Fruit fly (Drosophila melanogaster) whole organism, embryonic: Measurements from ENCODE around the gene edin.
A peak's percentile ranks its signal among the peaks of the same experiment; 100 is the strongest.

Experiments
- Atf3 ChIP-seq: fragments of 200-800 bp; sonication (Bioruptor generic); optimal IDR thresholded peaks from 3 replicates; lab custom pipeline; 2016; ENCODE audit warnings: missing biosample characterization, missing genetic modification characterization
- B-H2 ChIP-seq: fragments of 200-800 bp; sonication (Bioruptor generic); optimal IDR thresholded peaks from 2 replicates; lab custom pipeline; 2018; ENCODE audit warnings: missing biosample characterization, mild to moderate bottlenecking, missing genetic modification characterization
- CG10431 ChIP-seq: fragments of 200-800 bp; sonication (Bioruptor generic); optimal IDR thresholded peaks from 3 replicates; lab custom pipeline; 2018; ENCODE audit warnings: missing biosample characterization, mild to moderate bottlenecking, missing genetic modification characterization
- CG10979 ChIP-seq: fragments of 200-800 bp; sonication (Bioruptor generic); optimal IDR thresholded peaks from 2 replicates; lab custom pipeline; 2018; ENCODE audit warnings: missing biosample characterization, mild to moderate bottlenecking, missing genetic modification characterization, moderate library complexity
- CG11398 ChIP-seq: fragments of 200-800 bp; sonication (Bioruptor generic); optimal IDR thresholded peaks from 2 replicates; lab custom pipeline; 2016; ENCODE audit warnings: missing biosample characterization, missing genetic modification characterization
- CG12299 ChIP-seq: fragments of 200-800 bp; sonication (Bioruptor generic); optimal IDR thresholded peaks from 2 replicates; lab custom pipeline; 2018; ENCODE audit warnings: missing biosample characterization, mild to moderate bottlenecking, missing genetic modification characterization
- CG12659 ChIP-seq: fragments of 200-800 bp; sonication (Bioruptor generic); optimal IDR thresholded peaks from 3 replicates; lab custom pipeline; 2017; ENCODE audit warnings: mild to moderate bottlenecking, missing biosample characterization, missing genetic modification reagents, missing genetic modification characterization
- CG14965 ChIP-seq: fragments of 200-800 bp; sonication (Bioruptor generic); optimal IDR thresholded peaks from 2 replicates; lab custom pipeline; 2016; ENCODE audit warnings: missing biosample characterization, missing genetic modification characterization, borderline replicate concordance
- CG1603 ChIP-seq: fragments of 200-800 bp; sonication (Bioruptor generic); optimal IDR thresholded peaks from 2 replicates; lab custom pipeline; 2019; ENCODE audit warnings: missing biosample characterization, mild to moderate bottlenecking, missing genetic modification characterization, moderate library complexity
- CG17186 ChIP-seq: fragments of 200-800 bp; sonication (Bioruptor generic); optimal IDR thresholded peaks from 3 replicates; lab custom pipeline; 2017; ENCODE audit warnings: missing biosample characterization, missing genetic modification reagents, missing genetic modification characterization
- CG18599 ChIP-seq: fragments of 200-800 bp; sonication (Bioruptor generic); optimal IDR thresholded peaks from 3 replicates; lab custom pipeline; 2017; ENCODE audit warnings: missing biosample characterization, missing genetic modification characterization, mild to moderate bottlenecking, moderate library complexity, missing genetic modification reagents
- CG18619 ChIP-seq: fragments of 200-800 bp; sonication (Bioruptor generic); optimal IDR thresholded peaks from 3 replicates; lab custom pipeline; 2017; ENCODE audit warnings: missing biosample characterization, mild to moderate bottlenecking, missing genetic modification characterization
- CG2202 ChIP-seq: fragments of 200-800 bp; sonication (Bioruptor generic); optimal IDR thresholded peaks from 2 replicates; lab custom pipeline; 2018; ENCODE audit warnings: missing biosample characterization, mild to moderate bottlenecking, missing genetic modification characterization
- CG6813 ChIP-seq: fragments of 200-800 bp; sonication (Bioruptor generic); optimal IDR thresholded peaks from 2 replicates; lab custom pipeline; 2017; ENCODE audit warnings: missing biosample characterization, missing genetic modification characterization, mild to moderate bottlenecking, moderate library complexity, missing genetic modification reagents
- CG7928 ChIP-seq: fragments of 200-800 bp; sonication (Bioruptor generic); optimal IDR thresholded peaks from 2 replicates; lab custom pipeline; 2017; ENCODE audit warnings: missing biosample characterization, mild to moderate bottlenecking, missing genetic modification characterization
- CG7987 ChIP-seq: fragments of 200-800 bp; sonication (Bioruptor generic); optimal IDR thresholded peaks from 2 replicates; lab custom pipeline; 2018; ENCODE audit warnings: missing biosample characterization, mild to moderate bottlenecking, missing genetic modification characterization, moderate library complexity
- CG8281 ChIP-seq: fragments of 200-800 bp; sonication (Bioruptor generic); optimal IDR thresholded peaks from 2 replicates; lab custom pipeline; 2018; ENCODE audit warnings: missing biosample characterization, mild to moderate bottlenecking, missing genetic modification characterization, moderate library complexity
- H15 ChIP-seq: fragments of 200-800 bp; sonication (Bioruptor generic); IDR thresholded peaks from 3 replicates; pipeline ENCODE4 v1.3.6; 2022; ENCODE audit warnings: missing biosample characterization, missing genetic modification characterization
- HLH3B ChIP-seq: fragments of 200-800 bp; sonication (Bioruptor generic); IDR thresholded peaks from 2 replicates; pipeline ENCODE4 v1.3.6; 2022; ENCODE audit warnings: missing biosample characterization, missing genetic modification characterization
- HLHmδ ChIP-seq: fragments of 200-800 bp; sonication (Bioruptor generic); optimal IDR thresholded peaks from 2 replicates; lab custom pipeline; 2018; ENCODE audit warnings: missing biosample characterization, mild to moderate bottlenecking, missing genetic modification characterization, moderate library complexity
- Hey ChIP-seq: fragments of 200-800 bp; sonication (Bioruptor generic); optimal IDR thresholded peaks from 3 replicates; lab custom pipeline; 2018; ENCODE audit warnings: missing biosample characterization, mild to moderate bottlenecking, missing genetic modification characterization
- Lpt ChIP-seq: fragments of >200 bp; optimal IDR thresholded peaks from 2 replicates; lab custom pipeline; 2018; ENCODE audit warnings: missing biosample characterization, missing genetic modification characterization
- Nf-YC ChIP-seq: fragments of 200-800 bp; optimal IDR thresholded peaks from 3 replicates; lab custom pipeline; 2019; ENCODE audit warnings: missing biosample characterization, mild to moderate bottlenecking, missing genetic modification characterization, moderate library complexity
- Oaz ChIP-seq: fragments of 200-800 bp; sonication (Bioruptor generic); IDR thresholded peaks from 2 replicates; pipeline ENCODE4 v1.3.6; 2022; ENCODE audit warnings: missing biosample characterization, missing genetic modification characterization
- Stat92E ChIP-seq, 3 experiments: fragments of >200 bp in 2 of 3; fragments of 200-800 bp in 1 of 3; sonication (Bioruptor generic) in 1 of 3; optimal IDR thresholded peaks; 2 replicates each; lab custom pipeline; 2017 to 2019; ENCODE audit warnings: missing biosample characterization in 3 of 3, missing genetic modification characterization in 3 of 3, mild to moderate bottlenecking in 1 of 3, moderate library complexity in 1 of 3
- Trl ChIP-seq, 3 experiments: fragments of >200 bp in 2 of 3; fragments of 200-800 bp in 1 of 3; sonication (Bioruptor generic) in 1 of 3; optimal IDR thresholded peaks; 2 replicates in 1 of 3; 3 replicates in 2 of 3; lab custom pipeline; 2016 to 2017; ENCODE audit warnings: missing biosample characterization in 1 of 3, missing genetic modification characterization in 1 of 3
- bcd ChIP-seq: fragments of 200-800 bp; sonication (Bioruptor generic); optimal IDR thresholded peaks from 2 replicates; lab custom pipeline; 2017; ENCODE audit warnings: missing biosample characterization, mild to moderate bottlenecking, missing genetic modification characterization
- cg ChIP-seq: fragments of 200-800 bp; sonication (Bioruptor generic); optimal IDR thresholded peaks from 3 replicates; lab custom pipeline; 2019; ENCODE audit warnings: missing biosample characterization, mild to moderate bottlenecking, missing genetic modification characterization, moderate library complexity
- dati ChIP-seq: fragments of 200-800 bp; sonication (Bioruptor generic); IDR thresholded peaks from 2 replicates; pipeline ENCODE4 v1.3.6; 2022; ENCODE audit warnings: missing biosample characterization, missing genetic modification characterization
- eve ChIP-seq, 2 experiments: fragments of >200 bp; optimal IDR thresholded peaks; 2 replicates each; lab custom pipeline; 2017; ENCODE audit warnings: missing biosample characterization in 2 of 2, missing genetic modification characterization in 2 of 2
- exex ChIP-seq: fragments of 200-800 bp; sonication (Bioruptor generic); optimal IDR thresholded peaks from 4 replicates; lab custom pipeline; 2018; ENCODE audit warnings: missing biosample characterization, mild to moderate bottlenecking, missing genetic modification characterization, moderate library complexity
- gsb ChIP-seq: fragments of 200-800 bp; sonication (Bioruptor generic); IDR thresholded peaks from 2 replicates; pipeline ENCODE4 v1.3.6; 2022; ENCODE audit warnings: missing biosample characterization, missing genetic modification characterization
- gsb-n ChIP-seq: fragments of 200-800 bp; sonication (Bioruptor generic); optimal IDR thresholded peaks from 3 replicates; lab custom pipeline; 2018; ENCODE audit warnings: missing biosample characterization, mild to moderate bottlenecking, missing genetic modification characterization
- h ChIP-seq: fragments of >200 bp; optimal IDR thresholded peaks from 2 replicates; lab custom pipeline; 2017
- jumu ChIP-seq: fragments of 200-800 bp; sonication (Bioruptor generic); optimal IDR thresholded peaks from 3 replicates; lab custom pipeline; 2016; ENCODE audit warnings: missing biosample characterization, missing genetic modification characterization
- kah ChIP-seq: fragments of 200-800 bp; sonication (Bioruptor generic); optimal IDR thresholded peaks from 2 replicates; lab custom pipeline; 2018; ENCODE audit warnings: missing biosample characterization, mild to moderate bottlenecking, missing genetic modification characterization
- lab ChIP-seq: fragments of 200-800 bp; sonication (Bioruptor generic); optimal IDR thresholded peaks from 3 replicates; lab custom pipeline; 2017; ENCODE audit warnings: missing biosample characterization, missing genetic modification characterization, mild to moderate bottlenecking, moderate library complexity, missing genetic modification reagents
- maf-S ChIP-seq: fragments of 200-800 bp; sonication (Bioruptor generic); optimal IDR thresholded peaks from 2 replicates; lab custom pipeline; 2016; ENCODE audit warnings: missing biosample characterization, missing genetic modification characterization
- mam ChIP-seq: fragments of 200-800 bp; sonication (Bioruptor generic); optimal IDR thresholded peaks from 3 replicates; lab custom pipeline; 2016; ENCODE audit warnings: missing biosample characterization, missing genetic modification characterization
- mirr ChIP-seq: fragments of 200-800 bp; sonication (Bioruptor generic); optimal IDR thresholded peaks from 3 replicates; lab custom pipeline; 2018; ENCODE audit warnings: missing biosample characterization, mild to moderate bottlenecking, missing genetic modification characterization
- mld ChIP-seq: fragments of 200-800 bp; sonication (Bioruptor generic); IDR thresholded peaks from 3 replicates; pipeline ENCODE4 v1.3.6; 2022; ENCODE audit warnings: missing biosample characterization, missing genetic modification characterization; ENCODE audit not compliant: partially characterized antibody
- nerfin-1 ChIP-seq: fragments of 200-800 bp; sonication (Bioruptor generic); optimal IDR thresholded peaks from 3 replicates; lab custom pipeline; 2019; ENCODE audit warnings: missing biosample characterization, mild to moderate bottlenecking, missing genetic modification characterization, moderate library complexity
- pfk ChIP-seq: fragments of 200-800 bp; sonication (Bioruptor generic); optimal IDR thresholded peaks from 2 replicates; lab custom pipeline; 2018; ENCODE audit warnings: missing biosample characterization, mild to moderate bottlenecking, missing genetic modification characterization, moderate library complexity
- pros ChIP-seq: fragments of 200-800 bp; sonication (Bioruptor generic); optimal IDR thresholded peaks from 3 replicates; lab custom pipeline; 2019; ENCODE audit warnings: missing biosample characterization, mild to moderate bottlenecking, missing genetic modification characterization, moderate library complexity
- ro ChIP-seq: fragments of 200-800 bp; sonication (Bioruptor generic); IDR thresholded peaks from 2 replicates; pipeline ENCODE4 v1.3.6; 2022; ENCODE audit warnings: missing biosample characterization, missing genetic modification characterization
- sd ChIP-seq: fragments of 200-800 bp; sonication (Bioruptor generic); optimal IDR thresholded peaks from 3 replicates; lab custom pipeline; 2018; ENCODE audit warnings: missing biosample characterization, mild to moderate bottlenecking, missing genetic modification characterization, moderate library complexity
- so ChIP-seq: fragments of 200-800 bp; sonication (Bioruptor generic); IDR thresholded peaks from 3 replicates; pipeline ENCODE4 v1.3.6; 2022; ENCODE audit warnings: missing biosample characterization, missing genetic modification characterization
- stc ChIP-seq: fragments of 200-800 bp; sonication (Bioruptor generic); IDR thresholded peaks from 2 replicates; pipeline ENCODE4 v1.3.6; 2022; ENCODE audit warnings: missing biosample characterization, missing genetic modification characterization
- stwl ChIP-seq: fragments of 200-800 bp; sonication (Bioruptor generic); optimal IDR thresholded peaks from 3 replicates; lab custom pipeline; 2018; ENCODE audit warnings: missing biosample characterization, mild to moderate bottlenecking, missing genetic modification characterization, moderate library complexity
- trem ChIP-seq: fragments of 200-800 bp; optimal IDR thresholded peaks from 3 replicates; lab custom pipeline; 2019; ENCODE audit warnings: missing biosample characterization, mild to moderate bottlenecking, missing genetic modification characterization, moderate library complexity

Gene edin

DNA sequence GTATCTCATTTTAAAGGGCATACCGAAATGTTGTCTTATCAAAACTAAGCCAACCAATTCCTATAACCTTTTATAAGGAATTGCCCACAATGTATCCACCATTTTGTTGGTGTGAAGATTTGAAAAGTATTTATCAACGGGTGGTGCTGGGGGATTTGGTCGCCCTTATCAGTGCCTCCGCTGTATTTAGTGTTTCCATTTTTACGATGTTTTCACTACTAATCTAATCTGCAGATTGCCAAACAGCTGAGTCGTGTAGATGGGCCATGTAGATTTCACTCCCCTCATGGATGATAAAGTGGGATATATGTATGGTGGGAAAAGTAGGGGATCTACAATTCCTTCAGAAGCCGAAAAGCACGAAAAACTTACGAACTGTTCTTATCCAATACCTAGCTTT is 36.7 kb downstream of the edin start (continued):
- no peak for TF ChIP-seq CG10979 (tag; lab: Kevin White, UChicago)
- no peak for TF ChIP-seq ro (GFP tag; lab: Robert Waterston, UW)
- TF ChIP-seq exex (tag; lab: Kevin White, UChicago), result peak; percentile 96
- no peak for TF ChIP-seq maf-S (GFP tag; lab: Kevin White, UChicago)
- TF ChIP-seq Atf3 (GFP tag; lab: Kevin White, UChicago), result no peak
- TF ChIP-seq CG1603 (tag; lab: Kevin White, UChicago), result peak; percentile 11
- no peak for TF ChIP-seq CG14965 (GFP tag; lab: Kevin White, UChicago)
- peak; percentile 88 for TF ChIP-seq CG10431
- no peak for TF ChIP-seq CG7928 (GFP tag; lab: Kevin White, UChicago)
- TF ChIP-seq so (GFP tag; lab: Robert Waterston, UW), result no peak
- no peak for TF ChIP-seq bcd (GFP tag; lab: Kevin White, UChicago)
- TF ChIP-seq B-H2, result peak; percentile 33
- no peak for TF ChIP-seq stwl
- peak; percentile 35 for TF ChIP-seq pfk (GFP tag; lab: Kevin White, UChicago)
- no peak for TF ChIP-seq jumu (GFP tag; lab: Kevin White, UChicago)
- TF ChIP-seq CG18619 (GFP tag; lab: Kevin White, UChicago), result no peak
- no peak for TF ChIP-seq Trl (optimal IDR thresholded peaks at IDR 0.05; lab: Kevin White, UChicago)
- no peak for TF ChIP-seq Trl (GFP tag; optimal IDR thresholded peaks at IDR 0.05; lab: Kevin White, UChicago)
- no peak for TF ChIP-seq dati (GFP tag; lab: Robert Waterston, UW)
- no peak for TF ChIP-seq mld (GFP tag; lab: Robert Waterston, UW)
- no peak for TF ChIP-seq CG18599 (GFP tag; lab: Kevin White, UChicago)
- peak in 1 of 2 experiments; percentile 40 for TF ChIP-seq eve (GFP tag; optimal IDR thresholded peaks at IDR 0.05; lab: Kevin White, UChicago)
- TF ChIP-seq sd, result peak; percentile 40
- peak; percentile 3 for TF ChIP-seq CG12659 (GFP tag; lab: Kevin White, UChicago)
- TF ChIP-seq cg (GFP tag; lab: Kevin White, UChicago), result no peak
- TF ChIP-seq kah (GFP tag; lab: Kevin White, UChicago), result no peak
- no peak for TF ChIP-seq gsb-n
- TF ChIP-seq HLHmδ (GFP tag; lab: Kevin White, UChicago), result peak; percentile 26
- TF ChIP-seq gsb, result no peak
- peak; percentile 27 for TF ChIP-seq lab
- no peak for TF ChIP-seq H15 (GFP tag; lab: Robert Waterston, UW)
- peak; percentile 99 for TF ChIP-seq mirr (GFP tag; lab: Kevin White, UChicago)
- no peak for TF ChIP-seq CG11398 (GFP tag; lab: Kevin White, UChicago)
- TF ChIP-seq stc, result no peak
- no peak for TF ChIP-seq Oaz (GFP tag; lab: Robert Waterston, UW)
- TF ChIP-seq CG2202, result no peak
- peak; percentile 4 for TF ChIP-seq nerfin-1 (tag; lab: Kevin White, UChicago)
- TF ChIP-seq CG7987 (GFP tag; lab: Kevin White, UChicago), result peak; percentile 64
- no peak for TF ChIP-seq Stat92E (GFP tag; optimal IDR thresholded peaks at IDR 0.05; lab: Kevin White, UChicago)
- peak; percentile 25 for TF ChIP-seq CG6813 (GFP tag; lab: Kevin White, UChicago)
- no peak for TF ChIP-seq h (lab: Kevin White, UChicago)
- TF ChIP-seq CG12299 (tag; lab: Kevin White, UChicago), result no peak
- peak; percentile 18 for TF ChIP-seq Nf-YC
- no peak for TF ChIP-seq CG8281
- TF ChIP-seq pros (GFP tag; lab: Kevin White, UChicago), result peak; percentile 16
- TF ChIP-seq Hey (tag; lab: Kevin White, UChicago), result peak; percentile 74
- no peak for TF ChIP-seq trem
- TF ChIP-seq CG17186 (GFP tag; lab: Kevin White, UChicago), result no peak
- no peak for TF ChIP-seq mam
- no peak for TF ChIP-seq HLH3B
- no peak for TF ChIP-seq Lpt (GFP tag; lab: Kevin White, UChicago)
